Worm (Caenorhabditis elegans): ENCODE measurements around the gene cht-5.

Gene cht-5

DNA sequence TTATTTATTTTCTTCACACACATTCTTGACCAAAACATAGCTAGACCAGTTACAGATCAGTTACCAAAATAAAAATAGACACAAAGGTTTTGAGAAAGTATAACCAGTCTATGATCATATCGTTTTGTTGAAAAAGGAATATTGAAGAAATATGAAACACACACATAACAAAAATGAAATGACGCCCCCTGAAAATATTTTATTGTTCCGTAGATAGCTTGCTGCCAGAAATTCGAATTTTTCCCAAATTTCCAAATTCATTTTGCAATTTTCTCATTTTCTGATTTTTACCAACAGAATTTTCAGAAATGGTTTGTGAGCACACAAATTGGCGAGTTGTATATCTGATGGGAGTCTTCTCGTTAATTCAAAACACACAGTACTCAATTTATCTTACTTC is 39.0 kb upstream of the cht-5 start, which contains the start of gene F57A8.7:
F57A8.7 (plus strand) TSS at position 301 of the 400 bp plus-strand sequence.
- no peak for TF ChIP-seq nhr-76 (tag; optimal IDR thresholded peaks at IDR 0.05)
- no peak for TF ChIP-seq dsc-1 (tag; optimal IDR thresholded peaks at IDR 0.05)
- TF ChIP-seq lin-35 (GFP tag; optimal IDR thresholded peaks at IDR 0.05): no peak
- no peak for TF ChIP-seq ets-5 (GFP tag; IDR thresholded peaks at IDR 0.05)
- no peak for TF ChIP-seq aly-2 (tag; optimal IDR thresholded peaks at IDR 0.05)
- no peak for TF ChIP-seq fkh-10 (GFP tag; optimal IDR thresholded peaks at IDR 0.05)
- no peak for TF ChIP-seq irx-1 (tag; optimal IDR thresholded peaks at IDR 0.05)
- no peak for TF ChIP-seq ceh-8 (GFP tag; optimal IDR thresholded peaks at IDR 0.05)
- no peak for TF ChIP-seq mdl-1 (tag; optimal IDR thresholded peaks at IDR 0.05)
- no peak for TF ChIP-seq ceh-82 (tag; optimal IDR thresholded peaks at IDR 0.05)
- no peak for TF ChIP-seq mef-2 (tag; optimal IDR thresholded peaks at IDR 0.05)
- TF ChIP-seq fos-1 (tag; optimal IDR thresholded peaks at IDR 0.05): no peak
- no peak for TF ChIP-seq mab-9 (GFP tag; IDR thresholded peaks at IDR 0.05)
- no peak for TF ChIP-seq mep-1 (tag; optimal IDR thresholded peaks at IDR 0.05)
- no peak for TF ChIP-seq F16B12.6 (tag; optimal IDR thresholded peaks at IDR 0.05)
- no peak for TF ChIP-seq lsy-2 (tag; optimal IDR thresholded peaks at IDR 0.05)
- no peak for TF ChIP-seq hpl-2 (GFP tag; optimal IDR thresholded peaks at IDR 0.05)
- TF ChIP-seq nhr-12 (tag; optimal IDR thresholded peaks at IDR 0.05): no peak
- TF ChIP-seq pag-3 (tag; optimal IDR thresholded peaks at IDR 0.05; ENCODE audit: borderline replicate concordance, insufficient read depth): no peak
- no peak for TF ChIP-seq vab-15 (tag; optimal IDR thresholded peaks at IDR 0.05)

DNA sequence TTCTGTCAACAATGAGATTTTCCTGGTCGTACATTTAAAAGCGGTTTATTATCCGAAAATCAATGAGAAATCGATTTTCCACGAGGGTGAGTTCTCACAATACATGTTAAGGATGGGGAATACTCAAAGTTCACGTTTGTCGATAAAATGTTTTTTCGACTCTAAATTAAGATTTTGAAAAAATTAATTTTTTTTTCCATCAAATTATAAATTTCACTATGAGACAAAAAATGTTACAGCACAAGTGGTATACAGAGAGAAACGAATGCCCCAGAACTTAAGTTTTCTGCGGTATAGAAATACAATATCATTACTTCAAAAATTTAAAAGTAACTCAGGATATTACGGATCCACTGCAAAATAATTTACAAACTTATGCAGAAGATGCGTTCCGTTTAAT is 36.2 kb upstream of the cht-5 start, which contains the start of gene R04B5.1:
R04B5.1 (minus strand) TSS at position 101 of the 400 bp plus-strand sequence.
- no peak for TF ChIP-seq C34B4.2 (tag; optimal IDR thresholded peaks at IDR 0.05)
- no peak for TF ChIP-seq snpc-4 (tag; optimal IDR thresholded peaks at IDR 0.05)
- no peak for TF ChIP-seq ceh-82 (tag; optimal IDR thresholded peaks at IDR 0.05)
- no peak for TF ChIP-seq aha-1 (tag; optimal IDR thresholded peaks at IDR 0.05)
- TF ChIP-seq nhr-71 (tag; optimal IDR thresholded peaks at IDR 0.05): no peak
- no peak for TF ChIP-seq unc-98 (GFP tag; IDR thresholded peaks at IDR 0.05)
- no peak for TF ChIP-seq aly-2 (tag; optimal IDR thresholded peaks at IDR 0.05)
- TF ChIP-seq unc-62 (GFP tag; optimal IDR thresholded peaks at IDR 0.05): no peak
- TF ChIP-seq fkh-4 (tag; optimal IDR thresholded peaks at IDR 0.05; ENCODE audit: borderline replicate concordance): no peak
- no peak for TF ChIP-seq nhr-11 (tag; optimal IDR thresholded peaks at IDR 0.05)
- no peak for TF ChIP-seq tlp-1 (tag; optimal IDR thresholded peaks at IDR 0.05)
- TF ChIP-seq C16A3.4 (tag; optimal IDR thresholded peaks at IDR 0.05): no peak
- TF ChIP-seq fos-1 (tag; optimal IDR thresholded peaks at IDR 0.05): no peak
- no peak for TF ChIP-seq lin-15B (tag; optimal IDR thresholded peaks at IDR 0.05)
- TF ChIP-seq C04F5.9 (tag; optimal IDR thresholded peaks at IDR 0.05): no peak

DNA sequence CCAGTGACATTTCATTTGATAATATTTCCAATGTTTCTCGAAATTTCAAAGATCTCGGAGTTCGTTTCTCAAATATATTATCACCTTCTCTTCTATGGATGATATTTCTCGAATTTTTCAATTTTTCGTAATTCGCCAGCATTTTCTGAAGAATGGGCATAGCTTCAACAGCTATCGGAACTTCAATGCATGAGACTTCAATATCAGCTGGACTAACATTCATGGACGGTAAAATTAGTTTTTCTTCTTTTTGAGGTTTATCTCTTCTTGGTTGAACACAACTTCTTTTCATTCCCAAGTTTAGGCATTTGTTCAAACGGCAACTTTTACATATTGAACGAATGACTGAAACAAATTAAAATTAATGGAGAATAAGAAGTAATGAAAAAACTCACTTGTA is 33.5 kb upstream of the cht-5 start:
- TF ChIP-seq sup-37 (GFP tag; optimal IDR thresholded peaks at IDR 0.05): no peak
- no peak for TF ChIP-seq unc-130 (tag; optimal IDR thresholded peaks at IDR 0.05)
- no peak for TF ChIP-seq nhr-77 (tag; optimal IDR thresholded peaks at IDR 0.05)
- no peak for TF ChIP-seq unc-30 (tag; optimal IDR thresholded peaks at IDR 0.05)
- no peak for TF ChIP-seq mab-9 (GFP tag; IDR thresholded peaks at IDR 0.05)
- TF ChIP-seq fkh-4 (tag; optimal IDR thresholded peaks at IDR 0.05; ENCODE audit: borderline replicate concordance): no peak
- no peak for TF ChIP-seq nhr-28 (tag; optimal IDR thresholded peaks at IDR 0.05)
- no peak for TF ChIP-seq nhr-84 (tag; optimal IDR thresholded peaks at IDR 0.05)
- TF ChIP-seq lin-14 (GFP tag; optimal IDR thresholded peaks at IDR 0.05): no peak
- TF ChIP-seq irx-1 (tag; optimal IDR thresholded peaks at IDR 0.05): no peak
- TF ChIP-seq pax-3 (tag; optimal IDR thresholded peaks at IDR 0.05): no peak
- TF ChIP-seq ceh-8 (GFP tag; optimal IDR thresholded peaks at IDR 0.05): no peak
- no peak for TF ChIP-seq fkh-10 (GFP tag; optimal IDR thresholded peaks at IDR 0.05)
- no peak for TF ChIP-seq nhr-12 (tag; optimal IDR thresholded peaks at IDR 0.05)
- TF ChIP-seq aha-1 (tag; optimal IDR thresholded peaks at IDR 0.05): no peak
- no peak for TF ChIP-seq lsy-2 (tag; optimal IDR thresholded peaks at IDR 0.05)

Measured in whole organism, L1 larva.